Fruit fly (Drosophila melanogaster) whole organism, embryonic: Measurements from ENCODE around the gene Sec10.

Experiments
- Antp ChIP-seq: fragments of 200-800 bp; sonication (Bioruptor generic); optimal IDR thresholded peaks from 3 replicates; lab custom pipeline; 2016; ENCODE audit warnings: missing biosample characterization, missing genetic modification characterization
- CG10366 ChIP-seq: fragments of 200-800 bp; sonication (Bioruptor generic); IDR thresholded peaks from 2 replicates; pipeline ENCODE4 v1.3.6; 2022; ENCODE audit warnings: missing biosample characterization, missing genetic modification characterization
- CG10565 ChIP-seq: fragments of 200-800 bp; sonication (Bioruptor generic); optimal IDR thresholded peaks from 3 replicates; lab custom pipeline; 2016; ENCODE audit warnings: missing biosample characterization, mild to moderate bottlenecking, missing genetic modification characterization
- CG11398 ChIP-seq: fragments of 200-800 bp; sonication (Bioruptor generic); optimal IDR thresholded peaks from 2 replicates; lab custom pipeline; 2016; ENCODE audit warnings: missing biosample characterization, missing genetic modification characterization
- CG14014 ChIP-seq: fragments of 200-800 bp; sonication (Bioruptor generic); IDR thresholded peaks from 2 replicates; pipeline ENCODE4 v1.3.6; 2022; ENCODE audit warnings: missing biosample characterization, missing genetic modification characterization
- CG1602 ChIP-seq: fragments of 200-800 bp; sonication (Bioruptor generic); optimal IDR thresholded peaks from 3 replicates; lab custom pipeline; 2016; ENCODE audit warnings: missing biosample characterization, missing genetic modification characterization
- CG17568 ChIP-seq: fragments of 200-800 bp; sonication (Bioruptor generic); optimal IDR thresholded peaks from 2 replicates; lab custom pipeline; 2018; ENCODE audit warnings: missing biosample characterization, mild to moderate bottlenecking, missing genetic modification characterization, moderate library complexity
- CG17612 ChIP-seq: fragments of 200-800 bp; sonication (Bioruptor generic); IDR thresholded peaks from 2 replicates; pipeline ENCODE4 v1.3.6; 2022; ENCODE audit warnings: missing biosample characterization, missing genetic modification characterization
- CG2129 ChIP-seq: fragments of 200-800 bp; sonication (Bioruptor generic); IDR thresholded peaks from 2 replicates; pipeline ENCODE4 v1.3.6; 2022; ENCODE audit warnings: missing biosample characterization, missing genetic modification characterization; ENCODE audit not compliant: partially characterized antibody
- CG2199 ChIP-seq: fragments of 200-800 bp; sonication (Bioruptor generic); IDR thresholded peaks from 3 replicates; pipeline ENCODE4 v1.3.6; 2022; ENCODE audit warnings: missing biosample characterization, missing genetic modification characterization
- CG2202 ChIP-seq: fragments of 200-800 bp; sonication (Bioruptor generic); optimal IDR thresholded peaks from 2 replicates; lab custom pipeline; 2018; ENCODE audit warnings: missing biosample characterization, mild to moderate bottlenecking, missing genetic modification characterization
- CG2678 ChIP-seq: fragments of 200-800 bp; sonication (Bioruptor generic); optimal IDR thresholded peaks from 3 replicates; lab custom pipeline; 2019; ENCODE audit warnings: missing biosample characterization, mild to moderate bottlenecking, missing genetic modification characterization, moderate library complexity
- CG31224 ChIP-seq: fragments of 200-800 bp; sonication (Bioruptor generic); IDR thresholded peaks from 2 replicates; pipeline ENCODE4 v1.3.6; 2022; ENCODE audit warnings: missing biosample characterization, missing genetic modification characterization
- CG34376 ChIP-seq: fragments of 200-800 bp; sonication (Bioruptor generic); optimal IDR thresholded peaks from 2 replicates; lab custom pipeline; 2018; ENCODE audit warnings: missing biosample characterization, mild to moderate bottlenecking, missing genetic modification characterization
- CG3726 ChIP-seq: fragments of 200-800 bp; sonication (Bioruptor generic); IDR thresholded peaks from 3 replicates; pipeline ENCODE4, ENCODE4 v1.3.6; 2022; ENCODE audit warnings: missing biosample characterization, missing genetic modification characterization
- CG4707 ChIP-seq: fragments of 200-800 bp; sonication (Bioruptor generic); optimal IDR thresholded peaks from 2 replicates; lab custom pipeline; 2018; ENCODE audit warnings: missing biosample characterization, mild to moderate bottlenecking, missing genetic modification characterization, moderate library complexity
- CG5180 ChIP-seq: fragments of 200-800 bp; sonication (Bioruptor generic); optimal IDR thresholded peaks from 3 replicates; lab custom pipeline; 2017; ENCODE audit warnings: missing biosample characterization, missing genetic modification characterization, mild to moderate bottlenecking, moderate library complexity, missing genetic modification reagents
- CG6254 ChIP-seq: fragments of 200-800 bp; sonication (Bioruptor generic); optimal IDR thresholded peaks from 3 replicates; lab custom pipeline; 2017; ENCODE audit warnings: mild to moderate bottlenecking, missing biosample characterization, missing genetic modification reagents, missing genetic modification characterization
- Doc2 ChIP-seq: fragments of 200-800 bp; sonication (Bioruptor generic); IDR thresholded peaks from 2 replicates; pipeline ENCODE4 v1.3.6; 2022; ENCODE audit warnings: missing biosample characterization, missing genetic modification characterization
- E2f2 ChIP-seq: fragments of 200-800 bp; sonication (Bioruptor generic); IDR thresholded peaks from 2 replicates; pipeline ENCODE4 v1.3.6; 2022; ENCODE audit warnings: missing biosample characterization, missing genetic modification characterization
- Elba2 ChIP-seq: fragments of 200-800 bp; sonication (Bioruptor generic); optimal IDR thresholded peaks from 3 replicates; lab custom pipeline; 2016; ENCODE audit warnings: missing biosample characterization, missing genetic modification characterization
- GATAe ChIP-seq: fragments of 200-800 bp; sonication (Bioruptor generic); conservative IDR thresholded peaks from 2 replicates; pipeline ENCODE4 v1.3.6; 2022; ENCODE audit warnings: missing biosample characterization, missing genetic modification characterization
- Hr39 ChIP-seq: fragments of >200 bp; optimal IDR thresholded peaks from 2 replicates; lab custom pipeline; 2017
- MESR4 ChIP-seq: fragments of 200-800 bp; sonication (Bioruptor generic); optimal IDR thresholded peaks from 2 replicates; lab custom pipeline; 2018; ENCODE audit warnings: missing biosample characterization, mild to moderate bottlenecking, missing genetic modification characterization, moderate library complexity
- Optix ChIP-seq: fragments of 200-800 bp; sonication (Bioruptor generic); IDR thresholded peaks from 3 replicates; pipeline ENCODE4 v1.3.6; 2022; ENCODE audit warnings: missing biosample characterization, missing genetic modification characterization
- PHDP ChIP-seq: fragments of 200-800 bp; sonication (Bioruptor generic); optimal IDR thresholded peaks from 3 replicates; lab custom pipeline; 2018; ENCODE audit warnings: missing biosample characterization, mild to moderate bottlenecking, missing genetic modification characterization, moderate library complexity
- Rx ChIP-seq: fragments of 200-800 bp; sonication (Bioruptor generic); IDR thresholded peaks from 2 replicates; pipeline ENCODE4 v1.3.6; 2022; ENCODE audit warnings: missing biosample characterization, missing genetic modification characterization
- Sry-δ ChIP-seq: fragments of 200-800 bp; sonication (Bioruptor generic); optimal IDR thresholded peaks from 2 replicates; lab custom pipeline; 2016; ENCODE audit warnings: missing biosample characterization, missing genetic modification characterization
- Ssrp ChIP-seq: fragments of 200-800 bp; sonication (Bioruptor generic); optimal IDR thresholded peaks from 2 replicates; lab custom pipeline; 2018; ENCODE audit warnings: missing biosample characterization, mild to moderate bottlenecking, missing genetic modification characterization, moderate library complexity
- TFAM ChIP-seq: fragments of 200-800 bp; sonication (Bioruptor generic); optimal IDR thresholded peaks from 2 replicates; lab custom pipeline; 2017; ENCODE audit warnings: missing biosample characterization, missing genetic modification characterization, inconsistent platforms
- Usf ChIP-seq: fragments of 200-800 bp; sonication (Bioruptor generic); optimal IDR thresholded peaks from 2 replicates; lab custom pipeline; 2017; ENCODE audit warnings: missing genotype, missing biosample characterization, missing genetic modification characterization
- YL-1 ChIP-seq: fragments of 200-800 bp; sonication (Bioruptor generic); optimal IDR thresholded peaks from 3 replicates; lab custom pipeline; 2017; ENCODE audit warnings: missing biosample characterization, mild to moderate bottlenecking, missing genetic modification characterization
- bcd ChIP-seq: fragments of 200-800 bp; sonication (Bioruptor generic); optimal IDR thresholded peaks from 2 replicates; lab custom pipeline; 2017; ENCODE audit warnings: missing biosample characterization, mild to moderate bottlenecking, missing genetic modification characterization
- cas ChIP-seq: fragments of 200-800 bp; sonication (Bioruptor generic); IDR thresholded peaks from 2 replicates; pipeline ENCODE4 v1.3.6; 2022; ENCODE audit warnings: missing biosample characterization, missing genetic modification characterization
- dpn ChIP-seq, 2 experiments: fragments of 200-800 bp; sonication (Bioruptor generic); optimal IDR thresholded peaks; 3 replicates each; lab custom pipeline; 2016; ENCODE audit warnings: missing biosample characterization in 2 of 2, missing genetic modification characterization in 2 of 2
- ems ChIP-seq: fragments of 200-800 bp; sonication (Bioruptor generic); optimal IDR thresholded peaks from 3 replicates; lab custom pipeline; 2016; ENCODE audit warnings: missing biosample characterization, missing genetic modification characterization
- exex ChIP-seq: fragments of 200-800 bp; sonication (Bioruptor generic); optimal IDR thresholded peaks from 4 replicates; lab custom pipeline; 2018; ENCODE audit warnings: missing biosample characterization, mild to moderate bottlenecking, missing genetic modification characterization, moderate library complexity
- fd102C ChIP-seq: fragments of 200-800 bp; sonication (Bioruptor generic); optimal IDR thresholded peaks from 2 replicates; lab custom pipeline; 2018; ENCODE audit warnings: missing biosample characterization, mild to moderate bottlenecking, missing genetic modification characterization, moderate library complexity
- gcm2 ChIP-seq: fragments of 200-800 bp; sonication (Bioruptor generic); optimal IDR thresholded peaks from 2 replicates; lab custom pipeline; 2016; ENCODE audit warnings: missing biosample characterization, missing genetic modification characterization
- gem ChIP-seq: fragments of 200-800 bp; sonication (Bioruptor generic); optimal IDR thresholded peaks from 2 replicates; lab custom pipeline; 2019; ENCODE audit warnings: missing biosample characterization, mild to moderate bottlenecking, missing genetic modification characterization, moderate library complexity
- insv ChIP-seq, 2 experiments: fragments of 200-800 bp; sonication (Bioruptor generic); optimal IDR thresholded peaks; 3 replicates each; lab custom pipeline; 2016 to 2018; ENCODE audit warnings: missing biosample characterization in 2 of 2, missing genetic modification characterization in 2 of 2
- jigr1 ChIP-seq: fragments of 200-800 bp; sonication (Bioruptor generic); IDR thresholded peaks from 3 replicates; pipeline ENCODE4 v1.3.6; 2022; ENCODE audit warnings: missing biosample characterization, missing genetic modification characterization
- kay ChIP-seq: fragments of 200-800 bp; sonication (Bioruptor generic); optimal IDR thresholded peaks from 2 replicates; lab custom pipeline; 2016; ENCODE audit warnings: missing biosample characterization, missing genetic modification characterization
- kni ChIP-seq: fragments of 200-800 bp; sonication (Bioruptor generic); optimal IDR thresholded peaks from 3 replicates; lab custom pipeline; 2017; ENCODE audit warnings: mild to moderate bottlenecking, missing biosample characterization, missing genetic modification reagents, missing genetic modification characterization
- lilli ChIP-seq: fragments of 200-800 bp; sonication (Bioruptor generic); optimal IDR thresholded peaks from 3 replicates; lab custom pipeline; 2016; ENCODE audit warnings: missing biosample characterization, missing genetic modification characterization
- lmd ChIP-seq: fragments of 200-800 bp; sonication (Bioruptor generic); IDR thresholded peaks from 2 replicates; pipeline ENCODE4 v1.3.6; 2022; ENCODE audit warnings: missing biosample characterization, missing genetic modification characterization
- nau ChIP-seq: fragments of 200-800 bp; sonication (Bioruptor generic); optimal IDR thresholded peaks from 3 replicates; lab custom pipeline; 2017; ENCODE audit warnings: missing biosample characterization, mild to moderate bottlenecking, missing genetic modification characterization, missing genetic modification reagents
- prd ChIP-seq, 3 experiments: fragments of >200 bp in 2 of 3; fragments of 200-800 bp in 1 of 3; sonication (Bioruptor generic) in 1 of 3; optimal IDR thresholded peaks in 2 of 3; IDR thresholded peaks in 1 of 3; 2 replicates in 2 of 3; 3 replicates in 1 of 3; pipeline versions ENCODE4 v1.3.6 to Lab custom; 2017 to 2022; ENCODE audit warnings: missing biosample characterization in 1 of 3, missing genetic modification characterization in 1 of 3
- wor ChIP-seq: fragments of 200-800 bp; sonication (Bioruptor generic); IDR thresholded peaks from 2 replicates; pipeline ENCODE4 v1.3.6; 2022; ENCODE audit warnings: missing biosample characterization, missing genetic modification characterization

Gene Sec10

DNA sequence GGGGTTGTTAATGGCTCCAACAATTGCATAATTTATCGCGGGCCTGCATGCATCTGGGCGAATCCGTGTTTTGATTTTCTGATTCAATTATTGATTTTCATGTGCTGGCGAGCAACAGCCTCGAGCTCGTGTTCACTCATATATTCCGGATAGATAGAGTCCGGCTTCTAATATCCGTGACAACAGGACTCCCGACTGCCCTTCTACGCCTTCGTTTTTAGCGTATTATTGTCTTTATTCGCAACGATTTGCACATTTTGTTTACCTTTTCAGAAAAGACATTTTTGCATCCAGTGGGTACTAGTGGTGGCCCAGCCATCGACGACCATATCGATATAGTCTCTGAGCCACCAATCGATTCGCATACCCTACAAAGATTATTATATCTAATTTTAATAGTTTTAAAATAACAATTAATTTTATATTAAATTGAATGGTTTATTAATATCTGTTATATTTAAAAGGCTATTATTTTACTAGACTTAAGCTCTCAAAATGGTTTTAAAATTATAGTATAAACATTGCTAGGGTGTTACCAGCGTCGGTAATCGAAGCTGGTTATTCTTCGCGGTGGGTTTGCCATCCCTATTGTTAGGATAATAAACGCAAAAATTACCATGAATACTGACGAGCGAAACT lies 26.7 kb downstream of the Sec10 start, which contains the start of the genes Myo95E and TBC1d7 (continued):
- no peak for TF ChIP-seq CG5180 (GFP tag; lab: Kevin White, UChicago)
- peak; percentile 23 for TF ChIP-seq CG4707 (GFP tag; lab: Kevin White, UChicago)
- peak; percentile 74 for TF ChIP-seq CG34376
- peak; percentile 63 for TF ChIP-seq CG2202 (tag; lab: Kevin White, UChicago)
- TF ChIP-seq ems = peak; percentile 50
- TF ChIP-seq Sry-δ = peak; percentile 80
- TF ChIP-seq gem (tag; lab: Kevin White, UChicago) = peak; percentile 95
- TF ChIP-seq gcm2 (GFP tag; lab: Kevin White, UChicago) = no peak
- TF ChIP-seq GATAe (GFP tag; lab: Robert Waterston, UW) = peak; percentile 47; the same call in 1 of the 2 replicates
- TF ChIP-seq jigr1 = peak; percentile 84
- peak; percentile 35 for TF ChIP-seq fd102C (GFP tag; lab: Kevin White, UChicago)
- TF ChIP-seq prd (optimal IDR thresholded peaks at IDR 0.05; lab: Kevin White, UChicago) = no peak
- TF ChIP-seq prd (GFP tag; IDR thresholded peaks at IDR 0.05; lab: Robert Waterston, UW) = peak; percentile 96
- peak; percentile 61 for TF ChIP-seq CG6254 (GFP tag; lab: Kevin White, UChicago)
- no peak for TF ChIP-seq TFAM (GFP tag; lab: Kevin White, UChicago)
- peak; percentile 72 for TF ChIP-seq Usf (GFP tag; lab: Kevin White, UChicago)
- peak; percentile 71 for TF ChIP-seq E2f2
- TF ChIP-seq CG11398 (GFP tag; lab: Kevin White, UChicago) = no peak
- peak; percentile 76 for TF ChIP-seq YL-1 (GFP tag; lab: Kevin White, UChicago)
- peak; percentile 75; the same call in 1 of the 2 replicates for TF ChIP-seq Doc2 (GFP tag; lab: Robert Waterston, UW)
- peak; percentile 48 for TF ChIP-seq Elba2 (GFP tag; lab: Kevin White, UChicago)
- peak; percentile 89 for TF ChIP-seq CG10366 (GFP tag; lab: Robert Waterston, UW)
- TF ChIP-seq CG2199 (GFP tag; lab: Robert Waterston, UW) = peak; percentile 89; the same call in 2 of the 3 replicates
- peak; percentile 96 for TF ChIP-seq lmd (GFP tag; lab: Robert Waterston, UW)
- TF ChIP-seq insv (GFP tag; optimal IDR thresholded peaks at IDR 0.05; lab: Kevin White, UChicago) = no peak
- peak; percentile 65; the same call in 1 of the 2 replicates for TF ChIP-seq CG17612
- TF ChIP-seq bcd = peak; percentile 88
- TF ChIP-seq dpn (GFP tag; optimal IDR thresholded peaks at IDR 0.05; lab: Kevin White, UChicago) = peak; percentile 7 to 91
- peak; percentile 86 for TF ChIP-seq Ssrp (tag; lab: Kevin White, UChicago)
- peak; percentile 79 for TF ChIP-seq lilli (GFP tag; lab: Kevin White, UChicago)
- no peak for TF ChIP-seq Hr39 (lab: Kevin White, UChicago)
- TF ChIP-seq kni (GFP tag; lab: Kevin White, UChicago) = no peak
- TF ChIP-seq CG31224 (GFP tag; lab: Robert Waterston, UW) = peak; percentile 83
- TF ChIP-seq Rx = peak; percentile 81
- peak; percentile 29 for TF ChIP-seq MESR4
- peak; percentile 82 for TF ChIP-seq wor (GFP tag; lab: Robert Waterston, UW)
- peak; percentile 53 for TF ChIP-seq exex (tag; lab: Kevin White, UChicago)
- no peak for TF ChIP-seq nau (GFP tag; lab: Kevin White, UChicago)
- TF ChIP-seq CG1602 (GFP tag; lab: Kevin White, UChicago) = peak; percentile 86
- no peak for TF ChIP-seq CG10565 (GFP tag; lab: Kevin White, UChicago)
- peak; percentile 59 for TF ChIP-seq CG2129
- peak; percentile 90 for TF ChIP-seq PHDP (tag; lab: Kevin White, UChicago)
- TF ChIP-seq CG3726 (GFP tag; lab: Robert Waterston, UW) = peak; percentile 89
- TF ChIP-seq Antp (GFP tag; lab: Kevin White, UChicago) = peak; percentile 27
- peak; percentile 69; the same call in 1 of the 2 replicates for TF ChIP-seq cas (GFP tag; lab: Robert Waterston, UW)
- peak; percentile 88 for TF ChIP-seq Optix (GFP tag; lab: Robert Waterston, UW)
- no peak for TF ChIP-seq CG17568 (GFP tag; lab: Kevin White, UChicago)
- TF ChIP-seq kay (GFP tag; lab: Kevin White, UChicago) = peak; percentile 81
- peak; percentile 93 for TF ChIP-seq CG14014 (GFP tag; lab: Robert Waterston, UW)
- peak; percentile 92 for TF ChIP-seq CG2678 (tag; lab: Kevin White, UChicago)
